Worm (Caenorhabditis elegans) whole organism, young adult: Measurements from ENCODE around the gene F10A3.17.

Experiments
- B0019.2 ChIP-seq: fragments of 200-800 bp; sonication (Bioruptor generic); conservative IDR thresholded peaks from 2 replicates; pipeline ENCODE4 v1.3.6; 2022; ENCODE audit warnings: missing genetic modification reagents, missing genetic modification characterization, missing compliant biosample characterization
- C17E4.6 ChIP-seq: fragments of 200-800 bp; sonication (Bioruptor generic); IDR thresholded peaks from 2 replicates; pipeline ENCODE4 v1.3.6; 2022; ENCODE audit warnings: missing genetic modification reagents, missing genetic modification characterization, missing compliant biosample characterization
- F10E7.11 ChIP-seq: sonication (generic microtip); optimal IDR thresholded peaks from 2 replicates; lab custom pipeline; 2017; ENCODE audit warnings: mild to moderate bottlenecking, missing genetic modification characterization, moderate library complexity, missing compliant biosample characterization
- F52B5.7 ChIP-seq: sonication (generic microtip); optimal IDR thresholded peaks from 2 replicates; lab custom pipeline; 2016; ENCODE audit warnings: mild to moderate bottlenecking, missing genetic modification characterization, missing compliant biosample characterization
- K11D2.4 ChIP-seq: fragments of 200-800 bp; sonication (Bioruptor generic); IDR thresholded peaks from 2 replicates; pipeline ENCODE4 v1.3.6; 2022; ENCODE audit warnings: missing genetic modification reagents, missing genetic modification characterization, missing compliant biosample characterization
- K12H6.12 ChIP-seq: fragments of 200-800 bp; sonication (Bioruptor generic); optimal IDR thresholded peaks from 2 replicates; lab custom pipeline; 2018; ENCODE audit warnings: mild to moderate bottlenecking, missing genetic modification characterization, missing compliant biosample characterization
- T07F8.4 ChIP-seq: sonication (generic microtip); optimal IDR thresholded peaks from 2 replicates; lab custom pipeline; 2016; ENCODE audit warnings: mild to moderate bottlenecking, missing genetic modification characterization, moderate library complexity, missing compliant biosample characterization
- T26A5.8 ChIP-seq: sonication (generic microtip); optimal IDR thresholded peaks from 2 replicates; lab custom pipeline; 2016; ENCODE audit warnings: missing genetic modification characterization, missing compliant biosample characterization
- Y53G8AR.9 ChIP-seq: fragments of 200-800 bp; sonication (Bioruptor generic); conservative IDR thresholded peaks from 2 replicates; pipeline ENCODE4 v1.3.6; 2022; ENCODE audit warnings: missing genetic modification reagents, missing genetic modification characterization, missing compliant biosample characterization
- Y79H2A.3 ChIP-seq: fragments of 200-800 bp; sonication (Bioruptor generic); conservative IDR thresholded peaks from 2 replicates; pipeline ENCODE4 v1.3.6; 2022; ENCODE audit warnings: missing genetic modification reagents, missing genetic modification characterization, missing compliant biosample characterization
- ama-1 ChIP-seq, 3 experiments: fragments of 150-350 bp in 1 of 3; sonication (generic microtip) in 2 of 3; optimal IDR thresholded peaks; 2 replicates each; lab custom pipeline; 2014 to 2018; ENCODE audit warnings: missing biosample characterization in 2 of 3, missing genetic modification characterization in 2 of 3, missing genetic modification reagents in 2 of 3
- atf-7 ChIP-seq: sonication (generic microtip); optimal IDR thresholded peaks from 2 replicates; lab custom pipeline; 2017; ENCODE audit warnings: mild to moderate bottlenecking, missing genetic modification characterization, missing compliant biosample characterization
- athp-1 ChIP-seq: sonication (generic microtip); optimal IDR thresholded peaks from 2 replicates; lab custom pipeline; 2017; ENCODE audit warnings: mild to moderate bottlenecking, missing genetic modification characterization, missing compliant biosample characterization
- attf-3 ChIP-seq: fragments of 200-800 bp; sonication (Bioruptor generic); conservative IDR thresholded peaks from 2 replicates; pipeline ENCODE4 v1.3.6; 2022; ENCODE audit warnings: missing genetic modification reagents, missing genetic modification characterization, missing compliant biosample characterization
- cebp-1 ChIP-seq, 2 experiments: fragments of 200-800 bp in 1 of 2; sonication (Bioruptor generic) in 1 of 2; sonication (generic microtip) in 1 of 2; IDR thresholded peaks in 1 of 2; optimal IDR thresholded peaks in 1 of 2; 2 replicates each; pipeline versions ENCODE4 v1.3.6 to Lab custom; 2017 to 2022; ENCODE audit warnings: missing compliant biosample characterization in 2 of 2, missing genetic modification characterization in 2 of 2, mild to moderate bottlenecking in 1 of 2, missing genetic modification reagents in 1 of 2, moderate library complexity in 1 of 2
- ceh-27 ChIP-seq: fragments of 200-800 bp; sonication (Bioruptor generic); optimal IDR thresholded peaks from 2 replicates; lab custom pipeline; 2018; ENCODE audit warnings: mild to moderate bottlenecking, missing genetic modification characterization, moderate library complexity, missing compliant biosample characterization
- ceh-40 ChIP-seq: fragments of 200-800 bp; sonication (Bioruptor generic); IDR thresholded peaks from 2 replicates; pipeline ENCODE4 v1.3.6; 2022; ENCODE audit warnings: missing genetic modification characterization, missing compliant biosample characterization
- ceh-91 ChIP-seq: fragments of 200-800 bp; sonication (Bioruptor generic); IDR thresholded peaks from 2 replicates; pipeline ENCODE4 v1.3.6; 2022; ENCODE audit warnings: missing genetic modification reagents, missing genetic modification characterization, missing compliant biosample characterization
- dpff-1 ChIP-seq: sonication (generic microtip); optimal IDR thresholded peaks from 2 replicates; lab custom pipeline; 2017; ENCODE audit warnings: mild to moderate bottlenecking, missing genetic modification characterization, missing compliant biosample characterization
- efl-1 ChIP-seq: fragments of 150-350 bp; optimal IDR thresholded peaks from 2 replicates; lab custom pipeline; 2014; ENCODE audit warnings: missing biosample characterization, missing genetic modification reagents, missing genetic modification characterization
- egrh-3 ChIP-seq: fragments of 200-800 bp; sonication (Bioruptor generic); IDR thresholded peaks from 2 replicates; pipeline ENCODE4 v1.3.6; 2022; ENCODE audit warnings: missing genetic modification reagents, missing genetic modification characterization, missing compliant biosample characterization
- fkh-3 ChIP-seq: sonication (generic microtip); optimal IDR thresholded peaks from 2 replicates; lab custom pipeline; 2016; ENCODE audit warnings: mild to moderate bottlenecking, missing genetic modification characterization, missing compliant biosample characterization
- him-1 ChIP-seq: sonication (generic microtip); optimal IDR thresholded peaks from 2 replicates; lab custom pipeline; 2016; ENCODE audit warnings: missing genotype, missing genetic modification reagents, missing genetic modification characterization, missing compliant biosample characterization
- hmg-20 ChIP-seq: fragments of 200-800 bp; sonication (Bioruptor generic); IDR thresholded peaks from 2 replicates; pipeline ENCODE4 v1.3.6; 2022; ENCODE audit warnings: missing genetic modification reagents, missing genetic modification characterization, missing compliant biosample characterization
- lag-1 ChIP-seq: fragments of 200-800 bp; sonication (Bioruptor generic); IDR thresholded peaks from 2 replicates; pipeline ENCODE4 v1.3.6; 2022; ENCODE audit warnings: missing genetic modification reagents, missing genetic modification characterization, missing compliant biosample characterization
- lin-35 ChIP-seq, 3 experiments: fragments of 150-350 bp in 2 of 3; sonication (generic microtip) in 1 of 3; optimal IDR thresholded peaks; 2 replicates each; lab custom pipeline; 2014 to 2018; ENCODE audit warnings: missing biosample characterization in 3 of 3, missing genetic modification characterization in 3 of 3, missing genetic modification reagents in 3 of 3
- lsl-1 ChIP-seq: fragments of 200-800 bp; sonication (Bioruptor generic); optimal IDR thresholded peaks from 2 replicates; lab custom pipeline; 2018; ENCODE audit warnings: mild to moderate bottlenecking, missing genetic modification characterization, moderate library complexity, missing compliant biosample characterization
- mxl-1 ChIP-seq: sonication (generic microtip); optimal IDR thresholded peaks from 2 replicates; lab custom pipeline; 2016; ENCODE audit warnings: missing genetic modification characterization, missing compliant biosample characterization
- nfya-1 ChIP-seq: sonication (generic microtip); optimal IDR thresholded peaks from 2 replicates; lab custom pipeline; 2017; ENCODE audit warnings: antibody characterized with exemption, missing compliant biosample characterization, missing genetic modification characterization, borderline replicate concordance; ENCODE audit not compliant: insufficient read depth
- nhr-120 ChIP-seq: fragments of 200-800 bp; sonication (Bioruptor generic); IDR thresholded peaks from 2 replicates; pipeline ENCODE4 v1.3.6; 2022; ENCODE audit warnings: missing genetic modification characterization, missing compliant biosample characterization
- nhr-179 ChIP-seq: sonication (generic microtip); optimal IDR thresholded peaks from 2 replicates; lab custom pipeline; 2016; ENCODE audit warnings: mild to moderate bottlenecking, missing genetic modification characterization, missing compliant biosample characterization
- nhr-80 ChIP-seq: sonication (generic microtip); optimal IDR thresholded peaks from 2 replicates; lab custom pipeline; 2016; ENCODE audit warnings: missing genetic modification characterization, missing compliant biosample characterization
- rpc-1 ChIP-seq, 2 experiments: fragments of 150-350 bp in 1 of 2; sonication (generic microtip) in 1 of 2; optimal IDR thresholded peaks; 2 replicates each; lab custom pipeline; 2014 to 2018; ENCODE audit warnings: missing biosample characterization in 1 of 2, missing genetic modification characterization in 1 of 2, missing genetic modification reagents in 1 of 2, missing genotype in 1 of 2
- snpc-1.1 ChIP-seq: sonication (generic microtip); optimal IDR thresholded peaks from 2 replicates; lab custom pipeline; 2017; ENCODE audit warnings: missing genetic modification characterization, mild to moderate bottlenecking, missing compliant biosample characterization, antibody characterized with exemption, moderate library complexity, missing genotype, missing genetic modification reagents; ENCODE audit not compliant: insufficient read depth
- snpc-3.4 ChIP-seq: sonication (generic microtip); optimal IDR thresholded peaks from 2 replicates; lab custom pipeline; 2017; ENCODE audit warnings: missing genetic modification characterization, mild to moderate bottlenecking, missing compliant biosample characterization, antibody characterized with exemption, moderate library complexity, missing genotype, missing genetic modification reagents
- tlf-1 ChIP-seq: fragments of 200-800 bp; sonication (Bioruptor generic); optimal IDR thresholded peaks from 2 replicates; lab custom pipeline; 2018; ENCODE audit warnings: mild to moderate bottlenecking, missing genetic modification characterization, missing compliant biosample characterization
- ztf-28 ChIP-seq: fragments of 200-800 bp; sonication (Bioruptor generic); IDR thresholded peaks from 2 replicates; pipeline ENCODE4 v1.3.6; 2022; ENCODE audit warnings: missing genetic modification reagents, missing genetic modification characterization, missing compliant biosample characterization

Gene F10A3.17

DNA sequence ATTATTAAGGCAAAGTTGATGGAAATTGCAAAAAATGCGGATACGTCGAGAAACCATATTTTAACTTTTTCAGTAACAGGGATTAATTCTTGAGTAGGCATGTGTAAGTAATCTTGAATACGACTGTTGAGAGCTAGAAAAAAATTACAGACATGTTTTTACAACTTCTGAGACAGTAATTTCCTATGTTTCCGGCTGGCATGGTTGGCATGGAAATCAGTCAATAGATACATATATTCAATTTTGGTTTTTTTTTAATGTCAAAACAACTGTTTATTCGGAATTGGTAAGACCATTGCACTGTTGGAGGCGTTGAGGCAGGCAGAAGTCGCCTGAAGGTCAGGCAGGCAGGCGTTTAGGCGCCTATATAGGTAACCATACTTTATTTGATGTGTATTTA lies 6.1 kb downstream of the F10A3.17 start, which contains the start of gene str-254:
str-254 (minus strand) TSS at position 101 of the 400 bp plus-strand sequence.
- TF ChIP-seq lag-1 (GFP tag; lab: Robert Waterston, UW) (no peak), Y79H2A.3 (GFP tag; lab: Robert Waterston, UW) (no peak), F10E7.11 (tag; lab: Kevin White, UChicago) (no peak), snpc-1.1 (no peak), K12H6.12 (tag; lab: Kevin White, UChicago) (no peak), ztf-28 (no peak), him-1 (tag; lab: Kevin White, UChicago) (no peak), ama-1 (optimal IDR thresholded peaks at IDR 0.05; lab: Kevin White, UChicago) (no peak), ama-1 (GFP tag; optimal IDR thresholded peaks at IDR 0.05; lab: Kevin White, UChicago) (no peak), mxl-1 (no peak), nhr-120 (GFP tag; lab: Robert Waterston, UW) (no peak), nfya-1 (tag; lab: Kevin White, UChicago) (no peak), T26A5.8 (tag; lab: Kevin White, UChicago) (no peak), atf-7 (tag; lab: Kevin White, UChicago) (no peak), athp-1 (tag; lab: Kevin White, UChicago) (no peak), snpc-3.4 (tag; lab: Kevin White, UChicago) (no peak)

DNA sequence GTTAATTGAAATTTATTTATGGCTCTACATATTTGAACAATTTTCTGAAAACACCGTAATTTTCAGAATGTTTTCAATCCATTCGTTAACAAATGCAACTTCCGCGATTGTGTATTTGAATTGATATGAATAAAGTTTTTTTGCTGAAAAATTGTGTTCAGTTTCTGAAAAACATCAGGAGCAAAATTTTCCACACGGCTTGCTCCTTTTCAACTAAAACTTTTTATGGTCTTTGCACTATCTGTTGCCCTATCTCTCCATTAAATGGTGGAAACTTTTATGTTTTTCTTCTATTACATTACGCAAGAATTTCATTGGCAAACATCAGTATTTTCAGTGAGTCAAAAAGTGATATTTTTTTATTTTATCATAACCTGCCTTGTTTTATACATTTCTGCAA lies 10.7 kb downstream of the F10A3.17 start, which contains the start of gene F10A3.4:
F10A3.4 (plus strand) TSS at position 301 of the 400 bp plus-strand sequence.
- TF ChIP-seq nhr-120 (GFP tag; lab: Robert Waterston, UW) (no peak), nhr-179 (no peak), F10E7.11 (tag; lab: Kevin White, UChicago) (no peak), ceh-40 (GFP tag; lab: Robert Waterston, UW) (no peak), atf-7 (tag; lab: Kevin White, UChicago) (no peak), cebp-1 (GFP tag; IDR thresholded peaks at IDR 0.05; lab: Robert Waterston, UW) (no peak), cebp-1 (tag; optimal IDR thresholded peaks at IDR 0.05; lab: Kevin White, UChicago) (no peak), F52B5.7 (tag; lab: Kevin White, UChicago) (no peak), K11D2.4 (GFP tag; lab: Robert Waterston, UW) (no peak), T26A5.8 (tag; lab: Kevin White, UChicago) (no peak), attf-3 (no peak), K12H6.12 (tag; lab: Kevin White, UChicago) (no peak)

DNA sequence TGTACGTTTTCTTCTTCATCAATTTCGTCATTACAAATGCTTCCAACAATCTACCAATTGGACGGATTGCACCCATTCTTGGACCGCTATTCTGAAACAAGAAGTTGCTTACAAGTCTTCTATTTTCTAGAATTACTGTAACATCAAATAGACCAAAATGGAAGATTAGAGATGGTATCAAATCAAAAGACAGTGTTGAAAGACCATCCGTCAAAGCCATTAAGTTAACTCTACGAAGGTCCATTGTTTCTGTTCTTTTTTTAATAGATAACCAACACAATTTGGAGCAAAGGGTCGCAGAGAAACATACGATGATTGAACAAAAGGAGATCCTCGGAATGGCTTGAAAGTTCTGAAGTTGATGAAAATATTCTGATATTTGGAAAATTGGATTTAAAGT lies 14.5 kb downstream of the F10A3.17 start:
- no peak for TF ChIP-seq Y53G8AR.9 (GFP tag; lab: Robert Waterston, UW)
- TF ChIP-seq ceh-91 (GFP tag; lab: Robert Waterston, UW) = no peak

DNA sequence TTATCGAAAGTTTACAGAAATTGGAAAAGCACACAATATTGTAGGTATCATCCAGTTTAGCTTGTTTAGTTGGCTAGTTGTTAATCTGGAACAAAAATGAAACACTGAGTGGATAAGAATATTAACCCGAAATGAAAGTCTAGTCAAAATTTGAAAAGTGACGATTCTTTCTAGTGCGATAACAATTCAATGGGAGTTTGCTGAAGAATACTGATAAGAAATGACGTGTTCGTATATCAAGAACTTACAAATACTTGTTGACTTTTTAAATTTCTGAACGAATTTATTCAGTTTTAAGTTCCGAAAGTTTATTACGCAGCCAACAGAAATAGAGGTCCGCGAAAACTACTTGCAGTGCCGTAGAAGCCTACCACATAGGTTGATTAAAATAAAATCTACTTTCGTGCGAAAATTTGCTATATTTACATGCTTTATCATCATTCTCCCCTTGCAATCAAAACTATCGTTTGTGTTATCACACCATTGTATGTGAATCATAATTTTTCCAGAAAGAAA lies 16.4 kb downstream of the F10A3.17 start, which contains the start of gene fbxa-88:
fbxa-88 (minus strand) TSS at position 51 of the 516 bp plus-strand sequence.
- peak; percentile 61 for TF ChIP-seq nhr-80 (tag; lab: Kevin White, UChicago)
- no peak for TF ChIP-seq attf-3

DNA sequence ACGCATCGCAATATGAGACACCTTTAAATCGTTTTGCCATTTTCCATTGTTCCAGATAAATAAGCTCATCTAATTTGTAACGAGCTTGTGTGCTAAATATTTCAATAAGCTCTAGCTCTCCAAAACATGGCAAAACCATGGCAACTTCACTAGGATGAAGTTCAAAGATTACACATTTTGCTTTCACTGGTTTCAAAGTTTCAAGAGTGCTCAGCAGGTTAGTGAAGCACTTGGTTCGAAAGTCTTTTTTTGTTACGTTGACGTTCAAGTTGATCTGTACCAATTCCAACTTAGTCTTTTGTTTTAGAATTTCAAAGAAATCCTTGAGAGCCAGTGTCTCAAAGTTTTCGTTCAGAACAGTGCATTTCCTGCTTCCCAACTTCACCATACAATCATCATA lies 17.1 kb downstream of the F10A3.17 start, which contains the start of gene fbxa-18:
fbxa-18 (plus strand) TSS at position 301 of the 400 bp plus-strand sequence.
- no peak for TF ChIP-seq him-1 (tag; lab: Kevin White, UChicago)
- no peak for TF ChIP-seq tlf-1 (GFP tag; lab: Kevin White, UChicago)
- no peak for TF ChIP-seq nhr-120 (GFP tag; lab: Robert Waterston, UW)
- no peak for TF ChIP-seq ceh-27 (GFP tag; lab: Kevin White, UChicago)
- TF ChIP-seq T07F8.4 = no peak

DNA sequence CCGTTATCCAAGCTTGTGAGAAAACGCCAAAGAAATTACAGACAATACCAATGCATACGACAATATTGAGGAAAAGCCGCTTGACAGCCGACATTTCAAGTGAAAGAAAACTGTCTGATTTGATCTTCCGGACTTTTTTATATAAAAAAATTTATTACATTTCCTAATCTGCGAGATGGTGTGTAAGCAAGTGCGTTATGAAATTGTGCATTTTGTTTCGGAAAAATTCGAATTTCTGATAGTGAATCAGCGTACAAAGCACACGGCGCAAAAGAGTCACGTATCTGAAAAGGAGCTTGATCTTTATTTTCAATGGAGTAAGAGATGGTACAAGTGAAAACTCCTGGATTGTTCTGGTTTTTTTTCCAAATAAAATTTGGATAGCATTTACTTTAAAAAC lies 18.4 kb downstream of the F10A3.17 start, which contains the start of gene clc-32:
clc-32 (minus strand) TSS at position 101 of the 400 bp plus-strand sequence.
- TF ChIP-seq lsl-1 (GFP tag; lab: Kevin White, UChicago) (no peak), fkh-3 (tag; lab: Kevin White, UChicago) (no peak), efl-1 (GFP tag; lab: Kevin White, UChicago) (no peak), egrh-3 (GFP tag; lab: Robert Waterston, UW) (no peak), dpff-1 (no peak), lin-35 (GFP tag; optimal IDR thresholded peaks at IDR 0.05; lab: Kevin White, UChicago) (no peak), rpc-1 (optimal IDR thresholded peaks at IDR 0.05; lab: Kevin White, UChicago) (no peak), rpc-1 (tag; optimal IDR thresholded peaks at IDR 0.05; lab: Kevin White, UChicago) (no peak), lag-1 (GFP tag; lab: Robert Waterston, UW) (no peak), C17E4.6 (GFP tag; lab: Robert Waterston, UW) (no peak), hmg-20 (GFP tag; lab: Robert Waterston, UW) (no peak), snpc-1.1 (no peak), ceh-27 (GFP tag; lab: Kevin White, UChicago) (no peak), B0019.2 (no peak)
